Fruit fly (Drosophila melanogaster) whole organism, adult: ENCODE results near the gene alpha-Est6.

Experiments used
- CG11617 ChIP-seq: fragments of 200-800 bp; sonication (Bioruptor generic); optimal IDR thresholded peaks from 2 replicates; lab custom pipeline; 2017; ENCODE audit warnings: mild to moderate bottlenecking, missing biosample characterization, missing genetic modification reagents, missing genetic modification characterization
- CG12768 ChIP-seq: fragments of 200-800 bp; sonication (Bioruptor generic); optimal IDR thresholded peaks from 2 replicates; lab custom pipeline; 2017; ENCODE audit warnings: missing biosample characterization, missing genetic modification characterization, mild to moderate bottlenecking, moderate library complexity, missing genetic modification reagents
- CG14711 ChIP-seq: fragments of 200-800 bp; sonication (Bioruptor generic); optimal IDR thresholded peaks from 2 replicates; lab custom pipeline; 2018; ENCODE audit warnings: missing biosample characterization, mild to moderate bottlenecking, missing genetic modification characterization, moderate library complexity
- CG1620 ChIP-seq: fragments of 200-800 bp; sonication (Bioruptor generic); optimal IDR thresholded peaks from 2 replicates; lab custom pipeline; 2016; ENCODE audit warnings: missing biosample characterization, missing genetic modification characterization
- CG33017 ChIP-seq: fragments of 200-800 bp; sonication (Bioruptor generic); optimal IDR thresholded peaks from 2 replicates; lab custom pipeline; 2018; ENCODE audit warnings: missing biosample characterization, mild to moderate bottlenecking, missing genetic modification characterization, moderate library complexity
- CG5204 ChIP-seq: fragments of 200-800 bp; sonication (Bioruptor generic); optimal IDR thresholded peaks from 2 replicates; lab custom pipeline; 2016; ENCODE audit warnings: missing biosample characterization, missing genetic modification characterization
- CG7045 ChIP-seq: fragments of 200-800 bp; sonication (Bioruptor generic); optimal IDR thresholded peaks from 2 replicates; lab custom pipeline; 2017; ENCODE audit warnings: missing biosample characterization, mild to moderate bottlenecking, missing genetic modification characterization
- CG7101 ChIP-seq: fragments of 200-800 bp; sonication (Bioruptor generic); optimal IDR thresholded peaks from 2 replicates; lab custom pipeline; 2018; ENCODE audit warnings: missing biosample characterization, mild to moderate bottlenecking, missing genetic modification characterization, moderate library complexity
- Clk ChIP-seq: fragments of 200-800 bp; sonication (Bioruptor generic); optimal IDR thresholded peaks from 2 replicates; lab custom pipeline; 2017; ENCODE audit warnings: missing biosample characterization, missing genetic modification characterization
- Crg-1 ChIP-seq: fragments of 200-800 bp; sonication (Bioruptor generic); optimal IDR thresholded peaks from 2 replicates; lab custom pipeline; 2016; ENCODE audit warnings: missing biosample characterization, missing genetic modification characterization
- Hr96 ChIP-seq: fragments of 200-800 bp; sonication (Bioruptor generic); optimal IDR thresholded peaks from 2 replicates; lab custom pipeline; 2016; ENCODE audit warnings: missing biosample characterization, missing genetic modification characterization
- Mnt ChIP-seq: fragments of 200-800 bp; sonication (Bioruptor generic); optimal IDR thresholded peaks from 2 replicates; lab custom pipeline; 2016; ENCODE audit warnings: missing biosample characterization, mild to moderate bottlenecking, missing genetic modification characterization
- bab1 ChIP-seq: fragments of 200-800 bp; sonication (Bioruptor generic); optimal IDR thresholded peaks from 3 replicates; lab custom pipeline; 2019; ENCODE audit warnings: missing biosample characterization, mild to moderate bottlenecking, missing genetic modification characterization, moderate library complexity
- cic ChIP-seq: fragments of 200-800 bp; sonication (Bioruptor generic); optimal IDR thresholded peaks from 2 replicates; lab custom pipeline; 2017; ENCODE audit warnings: missing biosample characterization, mild to moderate bottlenecking, missing genetic modification characterization, moderate library complexity
- cnc ChIP-seq, 2 experiments: fragments of >200 bp; optimal IDR thresholded peaks; 2 replicates each; lab custom pipeline; 2017
- kay ChIP-seq: fragments of 200-800 bp; sonication (Bioruptor generic); peaks from one replicate; lab custom pipeline; 2016; ENCODE audit warnings: missing biosample characterization, missing genetic modification characterization, borderline replicate concordance
- ovo ChIP-seq: fragments of 200-800 bp; sonication (Bioruptor generic); optimal IDR thresholded peaks from 2 replicates; lab custom pipeline; 2016; ENCODE audit warnings: missing biosample characterization, missing genetic modification characterization
- pad ChIP-seq: fragments of 200-800 bp; sonication (Bioruptor generic); optimal IDR thresholded peaks from 3 replicates; lab custom pipeline; 2017; ENCODE audit warnings: missing biosample characterization, missing genetic modification characterization, mild to moderate bottlenecking, moderate library complexity, missing genetic modification reagents
- tj ChIP-seq: fragments of 200-800 bp; sonication (Bioruptor generic); optimal IDR thresholded peaks from 3 replicates; lab custom pipeline; 2017; ENCODE audit warnings: missing biosample characterization, mild to moderate bottlenecking, missing genetic modification characterization, moderate library complexity
- toe ChIP-seq: fragments of 200-800 bp; sonication (Bioruptor generic); optimal IDR thresholded peaks from 2 replicates; lab custom pipeline; 2016; ENCODE audit warnings: missing biosample characterization, missing genetic modification characterization

alpha-Est6 gene

dm6 chr3R:7519356-7519755, 9.2 kb downstream of the alpha-Est6 start, which contains the start of gene Ubc84D:
Ubc84D (minus strand) TSS chr3R:7519456.
- TF ChIP-seq CG14711 (tag; lab: Kevin White, UChicago) (no peak), Hr96 (GFP tag; lab: Kevin White, UChicago) (no peak), CG12768 (GFP tag; lab: Kevin White, UChicago) (no peak), CG5204 (GFP tag; lab: Kevin White, UChicago) (no peak), kay (GFP tag; lab: Kevin White, UChicago) (no peak), tj (GFP tag; lab: Kevin White, UChicago) (no peak), Clk (GFP tag; lab: Kevin White, UChicago) (no peak), CG7045 (GFP tag; lab: Kevin White, UChicago) (no peak), bab1 (GFP tag; lab: Kevin White, UChicago) (no peak), toe (no peak), cnc (optimal IDR thresholded peaks at IDR 0.05; lab: Kevin White, UChicago) (no peak), Crg-1 (GFP tag; lab: Kevin White, UChicago) (no peak), CG1620 (no peak), CG33017 (tag; lab: Kevin White, UChicago) (no peak), Mnt (no peak)

- TF ChIP-seq CG7045 (GFP tag; lab: Kevin White, UChicago) (peak; percentile 38), cic (GFP tag; lab: Kevin White, UChicago) (peak; percentile 55), CG14711 (tag; lab: Kevin White, UChicago) (peak; percentile 29), CG5204 (GFP tag; lab: Kevin White, UChicago) (peak; percentile 38), ovo (GFP tag; lab: Kevin White, UChicago) (peak; percentile 88), Mnt (peak; percentile 59), bab1 (GFP tag; lab: Kevin White, UChicago) (no peak), CG1620 (no peak), Clk (GFP tag; lab: Kevin White, UChicago) (peak; percentile 10), tj (GFP tag; lab: Kevin White, UChicago) (peak; percentile 3), toe (peak; percentile 31), cnc (optimal IDR thresholded peaks at IDR 0.05; lab: Kevin White, UChicago) (no peak), Crg-1 (GFP tag; lab: Kevin White, UChicago) (no peak), CG11617 (GFP tag; lab: Kevin White, UChicago) (no peak), Hr96 (GFP tag; lab: Kevin White, UChicago) (peak; percentile 2), kay (GFP tag; lab: Kevin White, UChicago) (peak; percentile 2), CG7101 (tag; lab: Kevin White, UChicago) (peak; percentile 28), CG33017 (tag; lab: Kevin White, UChicago) (peak; percentile 51), CG12768 (GFP tag; lab: Kevin White, UChicago) (peak; percentile 47), pad (GFP tag; lab: Kevin White, UChicago) (peak; percentile 14)
Measured at dm6 chr3R:7515599-7516069, 12.9 kb downstream of the alpha-Est6 start, which contains the start of gene alpha-Est8. alpha-Est8 (minus strand) TSS chr3R:7515670.

DNA sequence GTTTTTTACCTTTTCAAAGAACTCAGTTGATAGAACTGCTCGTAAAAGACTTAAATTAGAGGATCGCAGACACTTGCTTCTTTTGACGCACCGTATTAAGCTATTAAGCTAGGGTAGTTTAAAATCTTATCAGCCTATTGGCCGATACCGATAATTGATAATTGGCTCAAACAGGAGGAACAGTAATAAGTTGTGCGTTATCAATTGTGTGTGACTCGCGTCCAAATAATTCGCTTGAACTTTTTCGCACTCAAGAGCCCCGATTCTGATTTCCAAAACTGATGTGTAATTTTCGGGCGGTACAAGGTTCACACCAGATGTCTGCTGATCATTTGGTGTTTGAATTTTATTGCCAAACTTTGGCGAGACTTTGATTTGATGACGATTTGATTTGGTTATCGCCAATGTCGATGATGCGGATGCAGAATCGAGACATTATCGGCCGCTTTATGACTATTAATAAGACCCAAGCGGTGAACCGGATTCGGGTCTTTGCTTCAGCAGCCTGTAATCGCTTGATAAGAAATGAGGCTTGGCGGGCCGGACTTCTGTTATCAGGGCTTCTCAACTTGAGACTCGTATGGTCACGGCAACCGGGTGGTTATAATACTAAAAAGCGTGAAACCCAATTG, 14.2 kb downstream of the alpha-Est6 start:
- TF ChIP-seq tj (GFP tag; lab: Kevin White, UChicago) (no peak), Clk (GFP tag; lab: Kevin White, UChicago) (no peak), kay (GFP tag; lab: Kevin White, UChicago) (peak; percentile 64)

DNA sequence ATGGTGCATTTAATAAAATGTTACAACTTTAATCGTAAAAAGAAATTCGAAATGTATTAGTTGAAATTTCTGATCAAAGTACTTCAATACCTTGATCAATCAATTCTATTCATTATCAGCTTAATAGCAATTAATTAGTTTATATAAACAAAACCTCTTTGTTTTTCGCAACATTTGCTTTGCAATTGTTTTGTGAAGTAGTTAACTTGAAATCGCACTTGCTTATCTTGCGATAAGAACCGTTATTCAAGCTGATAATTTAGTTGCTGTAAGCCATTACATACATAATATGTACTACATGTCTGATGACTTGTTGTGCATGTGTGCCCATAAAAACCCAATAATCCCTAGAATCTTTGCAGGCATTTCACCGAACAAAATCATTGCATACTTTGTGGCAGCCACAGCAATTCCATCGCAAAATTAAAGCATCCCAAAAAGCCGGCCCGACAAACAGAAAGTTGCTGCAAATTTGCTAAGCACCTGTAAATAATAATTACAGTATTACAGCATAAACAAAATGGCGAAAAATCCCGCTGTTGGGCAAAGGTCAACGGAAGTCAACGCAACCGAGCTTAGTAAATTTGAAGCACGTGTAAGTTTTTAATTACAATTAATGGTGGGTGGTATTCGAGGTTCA, 20.3 kb downstream of the alpha-Est6 start:
- TF ChIP-seq CG7101 (tag; lab: Kevin White, UChicago), result no peak
- TF ChIP-seq tj (GFP tag; lab: Kevin White, UChicago), result peak; percentile 1
- TF ChIP-seq CG5204 (GFP tag; lab: Kevin White, UChicago), result no peak
- no peak for TF ChIP-seq pad (GFP tag; lab: Kevin White, UChicago)
- no peak for TF ChIP-seq CG1620
- no peak for TF ChIP-seq Clk (GFP tag; lab: Kevin White, UChicago)
- TF ChIP-seq cic (GFP tag; lab: Kevin White, UChicago), result peak; percentile 18
- no peak for TF ChIP-seq CG14711 (tag; lab: Kevin White, UChicago)
- no peak for TF ChIP-seq cnc (optimal IDR thresholded peaks at IDR 0.05; lab: Kevin White, UChicago)
- TF ChIP-seq Crg-1 (GFP tag; lab: Kevin White, UChicago), result no peak
- peak; percentile 86 for TF ChIP-seq kay (GFP tag; lab: Kevin White, UChicago)
- no peak for TF ChIP-seq CG33017 (tag; lab: Kevin White, UChicago)
- TF ChIP-seq toe, result no peak
- no peak for TF ChIP-seq Hr96 (GFP tag; lab: Kevin White, UChicago)
- TF ChIP-seq CG11617 (GFP tag; lab: Kevin White, UChicago), result no peak
- TF ChIP-seq CG12768 (GFP tag; lab: Kevin White, UChicago), result no peak
- TF ChIP-seq ovo (GFP tag; lab: Kevin White, UChicago), result no peak
- peak; percentile 5 for TF ChIP-seq bab1 (GFP tag; lab: Kevin White, UChicago)
- TF ChIP-seq CG7045 (GFP tag; lab: Kevin White, UChicago), result no peak
- TF ChIP-seq Mnt, result no peak

- TF ChIP-seq Mnt (no peak), CG14711 (tag; lab: Kevin White, UChicago) (peak; percentile 67), CG7101 (tag; lab: Kevin White, UChicago) (peak; percentile 2), CG5204 (GFP tag; lab: Kevin White, UChicago) (peak; percentile 53), cnc (optimal IDR thresholded peaks at IDR 0.05; lab: Kevin White, UChicago) (no peak), CG33017 (tag; lab: Kevin White, UChicago) (no peak), CG11617 (GFP tag; lab: Kevin White, UChicago) (no peak), bab1 (GFP tag; lab: Kevin White, UChicago) (no peak), Clk (GFP tag; lab: Kevin White, UChicago) (no peak), CG12768 (GFP tag; lab: Kevin White, UChicago) (no peak), CG7045 (GFP tag; lab: Kevin White, UChicago) (peak; percentile 43), kay (GFP tag; lab: Kevin White, UChicago) (peak; percentile 74), pad (GFP tag; lab: Kevin White, UChicago) (peak; percentile 19), Crg-1 (GFP tag; lab: Kevin White, UChicago) (no peak)
Measured at dm6 chr3R:7506314-7506988, 22.1 kb downstream of the alpha-Est6 start.
